Worm (Caenorhabditis elegans) whole organism, early embryonic: ENCODE measurements around the gene K04C2.7.

Source experiments
- ama-1 ChIP-seq: fragments of 150-350 bp; optimal IDR thresholded peaks from 2 replicates; lab custom pipeline; 2014
- ets-7 ChIP-seq: sonication (generic microtip); optimal IDR thresholded peaks from 2 replicates; lab custom pipeline; 2016; ENCODE audit warnings: missing genotype, missing genetic modification characterization, missing compliant biosample characterization
- flt-1 ChIP-seq: fragments of 200-800 bp; sonication (Bioruptor generic); IDR thresholded peaks from 2 replicates; pipeline ENCODE4 v1.3.6; 2022; ENCODE audit warnings: missing genetic modification characterization, missing compliant biosample characterization
- hmbx-1 ChIP-seq: sonication (generic microtip); optimal IDR thresholded peaks from 2 replicates; lab custom pipeline; 2016; ENCODE audit warnings: mild to moderate bottlenecking, missing genetic modification characterization, missing compliant biosample characterization
- hmg-4 ChIP-seq: fragments of 200-800 bp; sonication (Bioruptor generic); optimal IDR thresholded peaks from 2 replicates; lab custom pipeline; 2018; ENCODE audit warnings: mild to moderate bottlenecking, missing genetic modification characterization, missing compliant biosample characterization
- tbx-37 ChIP-seq: fragments of 200-800 bp; sonication (Bioruptor generic); conservative IDR thresholded peaks from 2 replicates; pipeline ENCODE4 v1.3.6; 2022; ENCODE audit warnings: missing genetic modification reagents, missing genetic modification characterization, missing compliant biosample characterization
- tra-4 ChIP-seq: sonication (generic microtip); optimal IDR thresholded peaks from 2 replicates; lab custom pipeline; 2017; ENCODE audit warnings: missing genetic modification characterization, missing compliant biosample characterization

- TF ChIP-seq ama-1 (lab: Kevin White, UChicago) (no peak), hmbx-1 (tag; lab: Kevin White, UChicago) (no peak), flt-1 (GFP tag; lab: Robert Waterston, UW) (no peak), tra-4 (no peak), ets-7 (tag; lab: Kevin White, UChicago) (no peak), hmg-4 (GFP tag; lab: Kevin White, UChicago) (no peak), tbx-37 (GFP tag; lab: Robert Waterston, UW) (no peak)
These were observed 3.3 kb downstream of the K04C2.7 start, which contains the start of gene med-2 for ce11 chrIII:6884203-6884602.
